Fruit fly (Drosophila melanogaster): ENCODE results near the gene CG32669.

Gene CG32669

dm6 chrX:10815511-10816080 lies 29.3 kb downstream of the CG32669 start (continued):
- TF ChIP-seq CG13287 (GFP tag; IDR thresholded peaks at IDR 0.05; ENCODE audit: partially characterized antibody), result peak; percentile 40
- TF ChIP-seq bbx (GFP tag; IDR thresholded peaks at IDR 0.05; ENCODE audit: partially characterized antibody), result peak; percentile 62
- no peak for TF ChIP-seq CG10654 (GFP tag; optimal IDR thresholded peaks at IDR 0.05)
- peak; percentile 13 for TF ChIP-seq kni (GFP tag; optimal IDR thresholded peaks at IDR 0.05)
- peak; percentile 47 for TF ChIP-seq exex (tag; optimal IDR thresholded peaks at IDR 0.05)
- TF ChIP-seq CG12769 (tag; optimal IDR thresholded peaks at IDR 0.05), result peak; percentile 73
- peak; percentile 35 for TF ChIP-seq Nf-YB (GFP tag; optimal IDR thresholded peaks at IDR 0.05)
- TF ChIP-seq CG1832 (GFP tag; optimal IDR thresholded peaks at IDR 0.05), result peak; percentile 46
- TF ChIP-seq unc-4 (GFP tag; IDR thresholded peaks at IDR 0.05; ENCODE audit: partially characterized antibody), result no peak
- TF ChIP-seq pros (GFP tag; optimal IDR thresholded peaks at IDR 0.05), result peak; percentile 92
- peak; percentile 70 for TF ChIP-seq sens (GFP tag)
- TF ChIP-seq CG8478 (optimal IDR thresholded peaks at IDR 0.05), result peak; percentile 92
- no peak for TF ChIP-seq D19A (tag; optimal IDR thresholded peaks at IDR 0.05)
- TF ChIP-seq vvl (GFP tag; IDR thresholded peaks at IDR 0.05), result 0 out of 2 replicates have a peak, but pooled peaks have one; percentile 21
- TF ChIP-seq HLH4C (GFP tag; IDR thresholded peaks at IDR 0.05; ENCODE audit: partially characterized antibody), result peak; percentile 41; the same call in 1 of the 3 replicates
- TF ChIP-seq Hmr (GFP tag; optimal IDR thresholded peaks at IDR 0.05), result peak; percentile 10
- TF ChIP-seq lab (GFP tag; optimal IDR thresholded peaks at IDR 0.05), result no peak
- TF ChIP-seq ash1 (GFP tag; optimal IDR thresholded peaks at IDR 0.05), result peak; percentile 20
- TF ChIP-seq CG1602 (GFP tag; optimal IDR thresholded peaks at IDR 0.05), result no peak
- peak; percentile 63 for TF ChIP-seq abd-A (tag; optimal IDR thresholded peaks at IDR 0.05)
- TF ChIP-seq CG9727 (GFP tag; optimal IDR thresholded peaks at IDR 0.05), result no peak
- TF ChIP-seq salm (tag; optimal IDR thresholded peaks at IDR 0.05), result no peak
- no peak for TF ChIP-seq fd96Cb (tag; optimal IDR thresholded peaks at IDR 0.05)
- TF ChIP-seq CG7987 (GFP tag; optimal IDR thresholded peaks at IDR 0.05), result peak; percentile 50
- TF ChIP-seq Bgb (GFP tag; IDR thresholded peaks at IDR 0.05; ENCODE audit: partially characterized antibody), result peak; percentile 75; the same call in 1 of the 2 replicates
- TF ChIP-seq ato (GFP tag; IDR thresholded peaks at IDR 0.05; ENCODE audit: partially characterized antibody), result peak; percentile 32; the same call in 1 of the 2 replicates
- 0 out of 2 replicates have a peak, but pooled peaks have one; percentile 6 for TF ChIP-seq CG1024 (GFP tag; IDR thresholded peaks at IDR 0.05)
- peak; percentile 88 for TF ChIP-seq Jarid2 (GFP tag; optimal IDR thresholded peaks at IDR 0.05)
- peak; percentile 63 for TF ChIP-seq HmgZ (tag; optimal IDR thresholded peaks at IDR 0.05)
- peak; percentile 37 for TF ChIP-seq sug (tag; optimal IDR thresholded peaks at IDR 0.05)
- peak; percentile 70 for TF ChIP-seq crol (GFP tag; IDR thresholded peaks at IDR 0.05)
- peak; percentile 7 for TF ChIP-seq CG12155 (GFP tag; optimal IDR thresholded peaks at IDR 0.05)
- peak; percentile 95 for TF ChIP-seq chinmo (GFP tag; IDR thresholded peaks at IDR 0.05; ENCODE audit: partially characterized antibody)
- TF ChIP-seq CG4360 (GFP tag; IDR thresholded peaks at IDR 0.05), result peak; percentile 8; the same call in 1 of the 2 replicates
- TF ChIP-seq Scr (GFP tag; IDR thresholded peaks at IDR 0.05; ENCODE audit: partially characterized antibody), result peak; percentile 28; the same call in 1 of the 2 replicates
- no peak for TF ChIP-seq Hr39 (optimal IDR thresholded peaks at IDR 0.05)
- no peak for TF ChIP-seq Dref (GFP tag; IDR thresholded peaks at IDR 0.05)
- no peak for TF ChIP-seq CG32532 (GFP tag; IDR thresholded peaks at IDR 0.05)
- TF ChIP-seq CG10274 (GFP tag; optimal IDR thresholded peaks at IDR 0.05), result no peak
- TF ChIP-seq CG33213 (GFP tag; optimal IDR thresholded peaks at IDR 0.05), result no peak
- 0 out of 2 replicates have a peak, but pooled peaks have one; percentile 16 for TF ChIP-seq CG17328 (GFP tag; IDR thresholded peaks at IDR 0.05)
- TF ChIP-seq inv (GFP tag; IDR thresholded peaks at IDR 0.05; ENCODE audit: partially characterized antibody), result 0 out of 2 replicates have a peak, but pooled peaks have one; percentile 15
- no peak for TF ChIP-seq CG4730 (GFP tag; IDR thresholded peaks at IDR 0.05)
- TF ChIP-seq rib (GFP tag; IDR thresholded peaks at IDR 0.05), result peak; percentile 69; the same call in 1 of the 2 replicates
- TF ChIP-seq cato (GFP tag; optimal IDR thresholded peaks at IDR 0.05; ENCODE audit: borderline replicate concordance), result no peak
- 0 out of 4 replicates have a peak, but pooled peaks have one; percentile 39 for TF ChIP-seq Dll (GFP tag; IDR thresholded peaks at IDR 0.05; ENCODE audit: partially characterized antibody)
- peak; percentile 92 for TF ChIP-seq ftz-f1 (GFP tag; optimal IDR thresholded peaks at IDR 0.05)
- TF ChIP-seq Hey (tag; optimal IDR thresholded peaks at IDR 0.05), result peak; percentile 13

Measured in whole organism, embryonic.